Fruit fly (Drosophila melanogaster): ENCODE measurements around the gene CG5011.

CG5011 gene

DNA sequence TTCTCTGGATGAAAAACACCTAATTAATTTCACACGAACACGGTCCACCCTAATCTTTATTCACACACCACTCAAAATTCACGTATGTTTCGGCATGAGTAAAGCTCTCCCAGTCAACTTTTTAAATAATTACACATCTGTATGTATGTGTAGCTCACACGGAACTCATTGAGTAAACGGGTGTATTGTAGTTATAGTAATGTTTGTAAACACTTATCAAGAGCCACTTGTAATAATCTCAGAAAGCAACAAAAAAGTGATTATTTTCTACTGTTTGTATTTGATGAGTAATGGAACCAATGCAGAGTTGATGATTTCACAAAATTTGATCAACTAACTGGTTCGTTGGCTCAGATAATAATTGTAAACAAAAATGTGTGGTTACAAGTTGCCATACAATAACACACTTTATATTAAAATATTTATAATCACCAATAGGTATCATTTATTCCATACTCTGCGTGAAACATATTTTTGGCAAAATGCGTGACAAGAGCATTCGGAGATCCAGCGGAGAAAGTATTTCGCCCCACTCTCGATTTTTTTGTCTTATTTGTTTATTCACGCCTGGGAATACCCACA, 17.5 kb downstream of the CG5011 start (continued):
- no peak for TF ChIP-seq prd (optimal IDR thresholded peaks at IDR 0.05)
- no peak for TF ChIP-seq prd (GFP tag; IDR thresholded peaks at IDR 0.05)
- TF ChIP-seq CG7987 (GFP tag; optimal IDR thresholded peaks at IDR 0.05) = no peak
- no peak for TF ChIP-seq Nf-YA (GFP tag; IDR thresholded peaks at IDR 0.05)
- TF ChIP-seq Gug (GFP tag; IDR thresholded peaks at IDR 0.05) = 0 out of 4 replicates have a peak, but pooled peaks have one; percentile 1
- TF ChIP-seq Hmr (GFP tag; optimal IDR thresholded peaks at IDR 0.05) = peak; percentile 42
- no peak for TF ChIP-seq vfl (GFP tag; optimal IDR thresholded peaks at IDR 0.05)
- TF ChIP-seq Nf-YB (GFP tag; optimal IDR thresholded peaks at IDR 0.05) = no peak
- no peak for TF ChIP-seq CG3407 (GFP tag; optimal IDR thresholded peaks at IDR 0.05)
- TF ChIP-seq Oli (tag; optimal IDR thresholded peaks at IDR 0.05) = no peak
- TF ChIP-seq CG18599 (GFP tag; optimal IDR thresholded peaks at IDR 0.05) = no peak
- TF ChIP-seq wek (GFP tag; optimal IDR thresholded peaks at IDR 0.05) = no peak
- no peak for TF ChIP-seq Dp (GFP tag; optimal IDR thresholded peaks at IDR 0.05)
- TF ChIP-seq Hr3 (GFP tag; optimal IDR thresholded peaks at IDR 0.05) = peak; percentile 3
- no peak for TF ChIP-seq jumu (GFP tag; optimal IDR thresholded peaks at IDR 0.05)
- no peak for TF ChIP-seq kni (GFP tag; optimal IDR thresholded peaks at IDR 0.05)
- TF ChIP-seq CG2199 (GFP tag; IDR thresholded peaks at IDR 0.05) = no peak
- TF ChIP-seq CG12659 (GFP tag; optimal IDR thresholded peaks at IDR 0.05) = peak; percentile 6
- TF ChIP-seq stwl (tag; optimal IDR thresholded peaks at IDR 0.05) = no peak
- TF ChIP-seq CG34422 (GFP tag; IDR thresholded peaks at IDR 0.05) = no peak
- TF ChIP-seq HHEX (GFP tag; optimal IDR thresholded peaks at IDR 0.05) = no peak
- no peak for TF ChIP-seq H15 (GFP tag; IDR thresholded peaks at IDR 0.05)
- TF ChIP-seq tx (GFP tag; optimal IDR thresholded peaks at IDR 0.05) = no peak
- TF ChIP-seq CG6683 (GFP tag; optimal IDR thresholded peaks at IDR 0.05) = no peak
- TF ChIP-seq CG12942 (GFP tag; optimal IDR thresholded peaks at IDR 0.05) = no peak
- peak; percentile 31 for TF ChIP-seq Dip3 (GFP tag; optimal IDR thresholded peaks at IDR 0.05)
- TF ChIP-seq CG12299 (tag; optimal IDR thresholded peaks at IDR 0.05) = no peak
- TF ChIP-seq CG34224 (GFP tag; IDR thresholded peaks at IDR 0.05; ENCODE audit: partially characterized antibody) = no peak
- no peak for TF ChIP-seq Spps (tag; optimal IDR thresholded peaks at IDR 0.05)
- TF ChIP-seq CG30403 (GFP tag; optimal IDR thresholded peaks at IDR 0.05) = peak; percentile 10
- no peak for TF ChIP-seq CG11247 (GFP tag; IDR thresholded peaks at IDR 0.05)
- TF ChIP-seq B-H2 (GFP tag; optimal IDR thresholded peaks at IDR 0.05) = no peak
- peak; percentile 62 for TF ChIP-seq tio (GFP tag; optimal IDR thresholded peaks at IDR 0.05)
- TF ChIP-seq CG8924 (tag; optimal IDR thresholded peaks at IDR 0.05) = peak; percentile 38
- 0 out of 3 replicates have a peak, but pooled peaks have one; percentile 38 for TF ChIP-seq Optix (GFP tag; IDR thresholded peaks at IDR 0.05)
- no peak for TF ChIP-seq CG14667 (GFP tag; IDR thresholded peaks at IDR 0.05)
- 0 out of 3 replicates have a peak, but pooled peaks have one; percentile 30 for TF ChIP-seq otp (GFP tag; IDR thresholded peaks at IDR 0.05)
- peak; percentile 65 for TF ChIP-seq PHDP (tag; optimal IDR thresholded peaks at IDR 0.05)
- TF ChIP-seq Trl (optimal IDR thresholded peaks at IDR 0.05) = no peak
- TF ChIP-seq Trl (GFP tag; optimal IDR thresholded peaks at IDR 0.05) = no peak
- no peak for TF ChIP-seq CG17912 (GFP tag; optimal IDR thresholded peaks at IDR 0.05)
- TF ChIP-seq slbo (GFP tag; IDR thresholded peaks at IDR 0.05) = peak; percentile 73
- no peak for TF ChIP-seq disco-r (GFP tag; optimal IDR thresholded peaks at IDR 0.05)
- peak; percentile 53 for TF ChIP-seq Xbp1 (GFP tag; optimal IDR thresholded peaks at IDR 0.05)
- no peak for TF ChIP-seq pfk (GFP tag; optimal IDR thresholded peaks at IDR 0.05)
- TF ChIP-seq ac (GFP tag; optimal IDR thresholded peaks at IDR 0.05) = no peak
- no peak for TF ChIP-seq luna (GFP tag; optimal IDR thresholded peaks at IDR 0.05)
- peak; percentile 24 for TF ChIP-seq CG9932 (GFP tag; IDR thresholded peaks at IDR 0.05)
- peak; percentile 60 for TF ChIP-seq CG1603 (tag; optimal IDR thresholded peaks at IDR 0.05)
- TF ChIP-seq ara (GFP tag; IDR thresholded peaks at IDR 0.05) = no peak
- no peak for TF ChIP-seq Scr (GFP tag; IDR thresholded peaks at IDR 0.05; ENCODE audit: partially characterized antibody)

All from whole organism, embryonic.